Worm (Caenorhabditis elegans): Measurements from ENCODE around the gene sptf-2.
A peak's percentile ranks its signal among the peaks of the same experiment; 100 is the strongest.

The sptf-2 gene

ce11 chrII:8607662-8608061 lies 17.6 kb upstream of the sptf-2 start, which contains the start of gene F28C6.10:
Gene F28C6.10 (plus strand): TSS chrII:8607962.
- no peak for TF ChIP-seq ekl-4 (GFP tag; IDR thresholded peaks at IDR 0.05)
- peak; percentile 28 for TF ChIP-seq him-1 (tag; optimal IDR thresholded peaks at IDR 0.05)

ce11 chrII:8610085-8610484 lies 15.2 kb upstream of the sptf-2 start, which contains the start of gene F28C6.9:
Gene F28C6.9 (minus strand): TSS chrII:8610185.
- no peak for TF ChIP-seq aptf-2 (GFP tag; conservative IDR thresholded peaks at IDR 0.05)
- TF ChIP-seq tbp1 (GFP tag; optimal IDR thresholded peaks at IDR 0.05), result no peak

- TF ChIP-seq F22D6.2 (tag; optimal IDR thresholded peaks at IDR 0.05) (no peak), somi-1 (GFP tag; optimal IDR thresholded peaks at IDR 0.05) (no peak), lsy-27 (tag; optimal IDR thresholded peaks at IDR 0.05; ENCODE audit: borderline replicate concordance, insufficient read depth) (no peak), lag-1 (GFP tag; IDR thresholded peaks at IDR 0.05) (no peak), let-607 (tag; optimal IDR thresholded peaks at IDR 0.05) (no peak), hlh-26 (GFP tag; conservative IDR thresholded peaks at IDR 0.05) (no peak), lin-35 (GFP tag; optimal IDR thresholded peaks at IDR 0.05) (no peak), attf-6 (GFP tag; IDR thresholded peaks at IDR 0.05) (no peak), nhr-90 (tag; optimal IDR thresholded peaks at IDR 0.05) (no peak), nhr-80 (tag; optimal IDR thresholded peaks at IDR 0.05) (no peak), B0336.3 (GFP tag; IDR thresholded peaks at IDR 0.05) (no peak), ama-1 (optimal IDR thresholded peaks at IDR 0.05) (no peak), ama-1 (GFP tag; optimal IDR thresholded peaks at IDR 0.05) (no peak), lin-26 (GFP tag; IDR thresholded peaks at IDR 0.05) (no peak)
These were observed 14.7 kb upstream of the sptf-2 start for ce11 chrII:8610585-8610984.

- TF ChIP-seq tlf-1 (GFP tag; optimal IDR thresholded peaks at IDR 0.05) (no peak), attf-3 (GFP tag; conservative IDR thresholded peaks at IDR 0.05) (no peak), B0035.1 (tag; optimal IDR thresholded peaks at IDR 0.05) (no peak), ceh-58 (GFP tag; IDR thresholded peaks at IDR 0.05) (no peak), F57A8.1 (GFP tag; optimal IDR thresholded peaks at IDR 0.05) (no peak), B0019.2 (GFP tag; conservative IDR thresholded peaks at IDR 0.05) (no peak), B0336.3 (GFP tag; IDR thresholded peaks at IDR 0.05) (no peak), zfh-2 (GFP tag; conservative IDR thresholded peaks at IDR 0.05) (no peak), mel-28 (tag; optimal IDR thresholded peaks at IDR 0.05; ENCODE audit: borderline replicate concordance) (no peak), somi-1 (GFP tag; optimal IDR thresholded peaks at IDR 0.05) (no peak)
These were observed 13.9 kb upstream of the sptf-2 start for ce11 chrII:8611330-8611729.

ce11 chrII:8612470-8612869 lies 12.8 kb upstream of the sptf-2 start, which contains the start of gene T22C8.1:
Gene T22C8.1 (plus strand): TSS chrII:8612770.
- TF ChIP-seq chd-7 (tag; optimal IDR thresholded peaks at IDR 0.05) (no peak), B0019.2 (GFP tag; conservative IDR thresholded peaks at IDR 0.05) (no peak), F57C9.4 (tag; optimal IDR thresholded peaks at IDR 0.05) (no peak), nfya-1 (tag; optimal IDR thresholded peaks at IDR 0.05; ENCODE audit: borderline replicate concordance, insufficient read depth) (no peak), him-1 (tag; optimal IDR thresholded peaks at IDR 0.05) (no peak), dpff-1 (tag; optimal IDR thresholded peaks at IDR 0.05) (no peak)

- no peak for TF ChIP-seq mxl-1 (tag; optimal IDR thresholded peaks at IDR 0.05)
These were observed 9.1 kb upstream of the sptf-2 start for ce11 chrII:8616155-8616554.

Data from whole organism, young adult.